Fruit fly (Drosophila melanogaster) whole organism, embryonic: ENCODE data around the gene sisA.
A peak's percentile ranks its signal among the peaks of the same experiment; 100 is the strongest.

Experiments
- CG10274 ChIP-seq: fragments of 200-800 bp; sonication (Bioruptor generic); optimal IDR thresholded peaks from 3 replicates; lab custom pipeline; 2017; ENCODE audit warnings: missing biosample characterization, mild to moderate bottlenecking, missing genetic modification characterization
- CG10321 ChIP-seq: fragments of 200-800 bp; sonication (Bioruptor generic); IDR thresholded peaks from 2 replicates; pipeline ENCODE4 v1.3.6; 2022; ENCODE audit warnings: missing biosample characterization, missing genetic modification characterization
- CG10565 ChIP-seq: fragments of 200-800 bp; sonication (Bioruptor generic); optimal IDR thresholded peaks from 3 replicates; lab custom pipeline; 2016; ENCODE audit warnings: missing biosample characterization, mild to moderate bottlenecking, missing genetic modification characterization
- CG11695 ChIP-seq: fragments of 200-800 bp; sonication (Bioruptor generic); IDR thresholded peaks from 3 replicates; pipeline ENCODE4 v1.3.6; 2022; ENCODE audit warnings: missing biosample characterization, missing genetic modification characterization
- CG12391 ChIP-seq: fragments of 200-800 bp; sonication (Bioruptor generic); optimal IDR thresholded peaks from 3 replicates; lab custom pipeline; 2018; ENCODE audit warnings: missing biosample characterization, mild to moderate bottlenecking, missing genetic modification characterization, moderate library complexity
- CG12942 ChIP-seq: fragments of 200-800 bp; sonication (Bioruptor generic); optimal IDR thresholded peaks from 3 replicates; lab custom pipeline; 2016; ENCODE audit warnings: missing biosample characterization, missing genetic modification characterization
- CG13624 ChIP-seq: fragments of 200-800 bp; sonication (Bioruptor generic); optimal IDR thresholded peaks from 2 replicates; lab custom pipeline; 2016; ENCODE audit warnings: missing biosample characterization, missing genetic modification characterization
- CG15696 ChIP-seq: fragments of 200-800 bp; sonication (Bioruptor generic); optimal IDR thresholded peaks from 2 replicates; lab custom pipeline; 2019; ENCODE audit warnings: missing biosample characterization, mild to moderate bottlenecking, missing genetic modification characterization, moderate library complexity
- CG16815 ChIP-seq: fragments of 200-800 bp; sonication (Bioruptor generic); optimal IDR thresholded peaks from 3 replicates; lab custom pipeline; 2017; ENCODE audit warnings: missing biosample characterization, mild to moderate bottlenecking, missing genetic modification characterization
- CG17802 ChIP-seq: fragments of 200-800 bp; sonication (Bioruptor generic); optimal IDR thresholded peaks from 2 replicates; lab custom pipeline; 2018; ENCODE audit warnings: missing biosample characterization, mild to moderate bottlenecking, missing genetic modification characterization, moderate library complexity
- CG18476 ChIP-seq: fragments of 200-800 bp; sonication (Bioruptor generic); optimal IDR thresholded peaks from 2 replicates; lab custom pipeline; 2016; ENCODE audit warnings: missing biosample characterization, mild to moderate bottlenecking, missing genetic modification characterization
- CG18764 ChIP-seq: fragments of 200-800 bp; sonication (Bioruptor generic); optimal IDR thresholded peaks from 3 replicates; lab custom pipeline; 2016; ENCODE audit warnings: missing biosample characterization, missing genetic modification characterization
- CG2120 ChIP-seq: fragments of 200-800 bp; sonication (Bioruptor generic); optimal IDR thresholded peaks from 3 replicates; lab custom pipeline; 2016; ENCODE audit warnings: missing biosample characterization, missing genetic modification characterization
- CG3163 ChIP-seq: fragments of 200-800 bp; sonication (Bioruptor generic); optimal IDR thresholded peaks from 3 replicates; lab custom pipeline; 2016; ENCODE audit warnings: missing biosample characterization, missing genetic modification characterization
- CG3847 ChIP-seq: fragments of 200-800 bp; sonication (Bioruptor generic); IDR thresholded peaks from 2 replicates; pipeline ENCODE4 v1.3.6; 2022; ENCODE audit warnings: missing biosample characterization, missing genetic modification characterization
- CG4424 ChIP-seq: fragments of 200-800 bp; sonication (Bioruptor generic); optimal IDR thresholded peaks from 3 replicates; lab custom pipeline; 2016; ENCODE audit warnings: missing biosample characterization, missing genetic modification characterization
- CG4730 ChIP-seq: fragments of 200-800 bp; sonication (Bioruptor generic); IDR thresholded peaks from 2 replicates; pipeline ENCODE4 v1.3.6; 2022; ENCODE audit warnings: missing biosample characterization, missing genetic modification characterization
- CG5245 ChIP-seq: fragments of 200-800 bp; sonication (Bioruptor generic); optimal IDR thresholded peaks from 3 replicates; lab custom pipeline; 2016; ENCODE audit warnings: missing biosample characterization, missing genetic modification characterization
- CG7372 ChIP-seq: fragments of 200-800 bp; sonication (Bioruptor generic); IDR thresholded peaks from 2 replicates; pipeline ENCODE4 v1.3.6; 2022; ENCODE audit warnings: missing biosample characterization, missing genetic modification characterization
- CG8281 ChIP-seq: fragments of 200-800 bp; sonication (Bioruptor generic); optimal IDR thresholded peaks from 2 replicates; lab custom pipeline; 2018; ENCODE audit warnings: missing biosample characterization, mild to moderate bottlenecking, missing genetic modification characterization, moderate library complexity
- CG8388 ChIP-seq: fragments of 200-800 bp; sonication (Bioruptor generic); optimal IDR thresholded peaks from 2 replicates; lab custom pipeline; 2019; ENCODE audit warnings: missing biosample characterization, mild to moderate bottlenecking, missing genetic modification characterization, moderate library complexity
- CG8924 ChIP-seq: fragments of 200-800 bp; optimal IDR thresholded peaks from 3 replicates; lab custom pipeline; 2019; ENCODE audit warnings: missing biosample characterization, mild to moderate bottlenecking, missing genetic modification characterization, moderate library complexity
- D19B ChIP-seq: fragments of 200-800 bp; sonication (Bioruptor generic); optimal IDR thresholded peaks from 2 replicates; lab custom pipeline; 2017; ENCODE audit warnings: missing biosample characterization, mild to moderate bottlenecking, missing genetic modification characterization
- Fer2 ChIP-seq: fragments of 200-800 bp; sonication (Bioruptor generic); optimal IDR thresholded peaks from 2 replicates; lab custom pipeline; 2018; ENCODE audit warnings: missing biosample characterization, mild to moderate bottlenecking, missing genetic modification characterization, moderate library complexity
- Fer3 ChIP-seq: fragments of 200-800 bp; sonication (Bioruptor generic); optimal IDR thresholded peaks from 2 replicates; lab custom pipeline; 2018; ENCODE audit warnings: missing biosample characterization, mild to moderate bottlenecking, missing genetic modification characterization, moderate library complexity
- H15 ChIP-seq: fragments of 200-800 bp; sonication (Bioruptor generic); IDR thresholded peaks from 3 replicates; pipeline ENCODE4 v1.3.6; 2022; ENCODE audit warnings: missing biosample characterization, missing genetic modification characterization
- HHEX ChIP-seq: fragments of 200-800 bp; sonication (Bioruptor generic); optimal IDR thresholded peaks from 3 replicates; lab custom pipeline; 2017; ENCODE audit warnings: missing biosample characterization, mild to moderate bottlenecking, missing genetic modification characterization, missing genetic modification reagents
- Lhr ChIP-seq: fragments of 200-800 bp; sonication (Bioruptor generic); optimal IDR thresholded peaks from 3 replicates; lab custom pipeline; 2017; ENCODE audit warnings: mild to moderate bottlenecking, missing biosample characterization, missing genetic modification reagents, missing genetic modification characterization
- Med ChIP-seq: fragments of 200-800 bp; sonication (Bioruptor generic); peaks from one replicate; lab custom pipeline; 2016; ENCODE audit warnings: missing biosample characterization, missing genetic modification characterization, mild to moderate bottlenecking, inconsistent platforms, moderate library complexity
- NK7.1 ChIP-seq: fragments of 200-800 bp; sonication (Bioruptor generic); optimal IDR thresholded peaks from 3 replicates; lab custom pipeline; 2016; ENCODE audit warnings: missing biosample characterization, missing genetic modification characterization
- Spps ChIP-seq: fragments of 200-800 bp; sonication (Bioruptor generic); optimal IDR thresholded peaks from 2 replicates; lab custom pipeline; 2018; ENCODE audit warnings: missing biosample characterization, mild to moderate bottlenecking, missing genetic modification characterization
- chn ChIP-seq: fragments of 200-800 bp; sonication (Bioruptor generic); optimal IDR thresholded peaks from 2 replicates; lab custom pipeline; 2016; ENCODE audit warnings: missing biosample characterization, missing genetic modification characterization
- croc ChIP-seq: fragments of 200-800 bp; sonication (Bioruptor generic); conservative IDR thresholded peaks from 3 replicates; pipeline ENCODE4 v1.3.6; 2022; ENCODE audit warnings: missing biosample characterization, missing genetic modification characterization
- dmrt11E ChIP-seq: fragments of 200-800 bp; sonication (Bioruptor generic); optimal IDR thresholded peaks from 3 replicates; lab custom pipeline; 2018; ENCODE audit warnings: missing biosample characterization, mild to moderate bottlenecking, missing genetic modification characterization, moderate library complexity
- ems ChIP-seq: fragments of 200-800 bp; sonication (Bioruptor generic); optimal IDR thresholded peaks from 3 replicates; lab custom pipeline; 2016; ENCODE audit warnings: missing biosample characterization, missing genetic modification characterization
- exex ChIP-seq: fragments of 200-800 bp; sonication (Bioruptor generic); optimal IDR thresholded peaks from 4 replicates; lab custom pipeline; 2018; ENCODE audit warnings: missing biosample characterization, mild to moderate bottlenecking, missing genetic modification characterization, moderate library complexity
- fd96Cb ChIP-seq: fragments of 200-800 bp; sonication (Bioruptor generic); optimal IDR thresholded peaks from 2 replicates; lab custom pipeline; 2018; ENCODE audit warnings: missing biosample characterization, mild to moderate bottlenecking, missing genetic modification characterization, moderate library complexity
- ind ChIP-seq: fragments of 200-800 bp; sonication (Bioruptor generic); optimal IDR thresholded peaks from 3 replicates; lab custom pipeline; 2016; ENCODE audit warnings: missing biosample characterization, missing genetic modification characterization
- kah ChIP-seq: fragments of 200-800 bp; sonication (Bioruptor generic); optimal IDR thresholded peaks from 2 replicates; lab custom pipeline; 2018; ENCODE audit warnings: missing biosample characterization, mild to moderate bottlenecking, missing genetic modification characterization
- lmd ChIP-seq: fragments of 200-800 bp; sonication (Bioruptor generic); IDR thresholded peaks from 2 replicates; pipeline ENCODE4 v1.3.6; 2022; ENCODE audit warnings: missing biosample characterization, missing genetic modification characterization
- mam ChIP-seq: fragments of 200-800 bp; sonication (Bioruptor generic); optimal IDR thresholded peaks from 3 replicates; lab custom pipeline; 2016; ENCODE audit warnings: missing biosample characterization, missing genetic modification characterization
- mld ChIP-seq: fragments of 200-800 bp; sonication (Bioruptor generic); IDR thresholded peaks from 3 replicates; pipeline ENCODE4 v1.3.6; 2022; ENCODE audit warnings: missing biosample characterization, missing genetic modification characterization; ENCODE audit not compliant: partially characterized antibody
- sd ChIP-seq: fragments of 200-800 bp; sonication (Bioruptor generic); optimal IDR thresholded peaks from 3 replicates; lab custom pipeline; 2018; ENCODE audit warnings: missing biosample characterization, mild to moderate bottlenecking, missing genetic modification characterization, moderate library complexity
- slou ChIP-seq: fragments of 200-800 bp; sonication (Bioruptor generic); optimal IDR thresholded peaks from 3 replicates; lab custom pipeline; 2016; ENCODE audit warnings: missing biosample characterization, missing genetic modification characterization
- sqz ChIP-seq: fragments of 200-800 bp; sonication (Bioruptor generic); optimal IDR thresholded peaks from 3 replicates; lab custom pipeline; 2018; ENCODE audit warnings: missing biosample characterization, mild to moderate bottlenecking, missing genetic modification characterization
- stc ChIP-seq: fragments of 200-800 bp; sonication (Bioruptor generic); IDR thresholded peaks from 2 replicates; pipeline ENCODE4 v1.3.6; 2022; ENCODE audit warnings: missing biosample characterization, missing genetic modification characterization
- tio ChIP-seq: fragments of 200-800 bp; sonication (Bioruptor generic); optimal IDR thresholded peaks from 2 replicates; lab custom pipeline; 2017; ENCODE audit warnings: missing biosample characterization, missing genetic modification characterization, inconsistent platforms
- wdn ChIP-seq: fragments of 200-800 bp; sonication (Bioruptor generic); IDR thresholded peaks from 2 replicates; pipeline ENCODE4 v1.3.6; 2022; ENCODE audit warnings: missing biosample characterization, missing genetic modification characterization
- z ChIP-seq: fragments of 200-800 bp; sonication (Bioruptor generic); IDR thresholded peaks from 3 replicates; pipeline ENCODE4 v1.3.6; 2022; ENCODE audit warnings: missing biosample characterization, missing genetic modification characterization

sisA gene

DNA sequence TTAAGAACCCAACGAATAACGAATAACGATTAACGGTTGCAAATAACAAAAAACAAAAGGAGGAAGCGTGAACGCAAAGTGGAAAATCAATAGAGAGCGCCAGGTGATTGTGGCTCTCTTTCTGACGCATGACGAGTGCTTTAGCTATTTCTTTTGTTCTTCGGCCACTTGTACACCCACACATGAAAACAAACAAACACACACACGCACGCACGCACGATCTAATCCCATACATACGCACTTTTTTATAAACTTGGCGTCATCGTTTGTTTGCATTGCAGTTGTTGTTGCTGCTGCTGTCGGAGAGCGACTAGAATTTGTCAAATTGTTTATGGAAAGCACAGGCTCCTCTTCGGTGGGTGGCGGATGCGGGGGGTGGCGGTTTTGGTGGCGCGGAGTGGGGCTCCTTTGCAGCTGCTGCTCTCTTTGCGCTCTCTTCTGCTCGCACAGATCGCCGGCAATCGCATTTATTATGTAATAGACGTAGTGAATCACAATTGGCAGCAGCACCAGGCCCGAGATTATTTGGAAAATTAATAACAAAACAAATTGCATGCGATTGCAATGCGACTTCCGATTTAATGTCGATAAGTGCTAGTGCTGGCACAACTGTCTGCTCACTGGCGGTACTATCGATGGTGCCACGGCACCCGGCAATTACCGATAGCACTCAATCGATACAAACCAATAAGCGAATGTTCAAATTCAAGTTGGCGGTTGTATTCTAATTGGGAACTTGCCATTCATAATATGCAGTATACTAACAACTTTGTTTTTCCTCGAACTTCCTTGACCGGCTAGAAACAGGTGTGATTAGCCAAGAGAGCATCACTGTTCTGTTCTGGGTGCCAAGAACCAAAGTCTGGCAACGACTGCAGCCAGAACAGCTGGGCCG is 17.1 kb upstream of the sisA start (continued):
- TF ChIP-seq NK7.1, result peak; percentile 24
- no peak for TF ChIP-seq CG17802 (tag; lab: Kevin White, UChicago)
- no peak for TF ChIP-seq CG10274
- peak; percentile 87 for TF ChIP-seq sd
- peak; percentile 44 for TF ChIP-seq CG12942 (GFP tag; lab: Kevin White, UChicago)
- peak; percentile 19 for TF ChIP-seq CG4424 (GFP tag; lab: Kevin White, UChicago)
- TF ChIP-seq CG11695 (GFP tag; lab: Robert Waterston, UW), result no peak
- TF ChIP-seq mld, result peak; percentile 70; the same call in 1 of the 3 replicates
- TF ChIP-seq Med (GFP tag; lab: Kevin White, UChicago), result peak; percentile 85
- no peak for TF ChIP-seq ems (GFP tag; lab: Kevin White, UChicago)
- peak; percentile 71 for TF ChIP-seq chn (GFP tag; lab: Kevin White, UChicago)
- TF ChIP-seq exex, result peak; percentile 14
- no peak for TF ChIP-seq CG10565 (GFP tag; lab: Kevin White, UChicago)
- peak; percentile 17 for TF ChIP-seq HHEX (GFP tag; lab: Kevin White, UChicago)
- no peak for TF ChIP-seq D19B (GFP tag; lab: Kevin White, UChicago)
- TF ChIP-seq z (GFP tag; lab: Robert Waterston, UW), result no peak
- peak; percentile 81 for TF ChIP-seq CG8924 (tag; lab: Kevin White, UChicago)
- TF ChIP-seq lmd (GFP tag; lab: Robert Waterston, UW), result peak; percentile 35; the same call in 1 of the 2 replicates
- TF ChIP-seq CG3163 (GFP tag; lab: Kevin White, UChicago), result peak; percentile 42
- TF ChIP-seq slou, result no peak
- 0 out of 2 replicates have a peak, but pooled peaks have one; percentile 39 for TF ChIP-seq CG7372 (GFP tag; lab: Robert Waterston, UW)
- TF ChIP-seq CG16815, result no peak
- no peak for TF ChIP-seq Fer2 (tag; lab: Kevin White, UChicago)
- TF ChIP-seq CG5245 (GFP tag; lab: Kevin White, UChicago), result no peak
- TF ChIP-seq fd96Cb (tag; lab: Kevin White, UChicago), result no peak
- no peak for TF ChIP-seq Spps (tag; lab: Kevin White, UChicago)
- no peak for TF ChIP-seq dmrt11E
- TF ChIP-seq wdn, result no peak
- TF ChIP-seq CG2120 (GFP tag; lab: Kevin White, UChicago), result peak; percentile 75
- no peak for TF ChIP-seq CG4730 (GFP tag; lab: Robert Waterston, UW)
- no peak for TF ChIP-seq H15 (GFP tag; lab: Robert Waterston, UW)
- peak; percentile 19 for TF ChIP-seq Lhr
- no peak for TF ChIP-seq stc
- TF ChIP-seq tio (GFP tag; lab: Kevin White, UChicago), result peak; percentile 4
- peak; percentile 63 for TF ChIP-seq CG12391 (tag; lab: Kevin White, UChicago)
- TF ChIP-seq CG3847 (GFP tag; lab: Robert Waterston, UW), result peak; percentile 72
- TF ChIP-seq CG18476, result no peak
- no peak for TF ChIP-seq Fer3
- TF ChIP-seq croc (GFP tag; lab: Robert Waterston, UW), result no peak
- peak; percentile 58 for TF ChIP-seq CG13624
- peak; percentile 17 for TF ChIP-seq CG15696 (tag; lab: Kevin White, UChicago)
- TF ChIP-seq sqz (GFP tag; lab: Kevin White, UChicago), result peak; percentile 68
- TF ChIP-seq CG18764 (GFP tag; lab: Kevin White, UChicago), result no peak
- no peak for TF ChIP-seq CG8388 (GFP tag; lab: Kevin White, UChicago)
- TF ChIP-seq CG10321 (GFP tag; lab: Robert Waterston, UW), result no peak
- TF ChIP-seq CG8281, result no peak
- TF ChIP-seq mam (GFP tag; lab: Kevin White, UChicago), result peak; percentile 68
- peak; percentile 53 for TF ChIP-seq ind (GFP tag; lab: Kevin White, UChicago)
- TF ChIP-seq kah, result peak; percentile 89
